Worm (Caenorhabditis elegans): ENCODE measurements around the gene F41G3.19.

- TF ChIP-seq snpc-4 (tag; optimal IDR thresholded peaks at IDR 0.05) (no peak), unc-62 (GFP tag; optimal IDR thresholded peaks at IDR 0.05) (no peak), nhr-11 (tag; optimal IDR thresholded peaks at IDR 0.05) (no peak), zag-1 (tag; optimal IDR thresholded peaks at IDR 0.05) (no peak), nhr-237 (tag; optimal IDR thresholded peaks at IDR 0.05) (no peak), nhr-12 (tag; optimal IDR thresholded peaks at IDR 0.05) (no peak), nhr-10 (tag; optimal IDR thresholded peaks at IDR 0.05) (no peak), nhr-23 (tag; optimal IDR thresholded peaks at IDR 0.05) (no peak), egl-27 (tag; optimal IDR thresholded peaks at IDR 0.05) (no peak), unc-55 (GFP tag; optimal IDR thresholded peaks at IDR 0.05) (no peak), ama-1 (optimal IDR thresholded peaks at IDR 0.05) (no peak), lin-39 (tag; optimal IDR thresholded peaks at IDR 0.05) (no peak), nhr-77 (tag; optimal IDR thresholded peaks at IDR 0.05) (no peak)
Observed at ce11 chrII:6764734-6765133, 12.8 kb upstream of the F41G3.19 start, which contains the start of gene nlp-50.
